Fruit fly (Drosophila melanogaster): ENCODE measurements around the gene CG7016.

- TF ChIP-seq Hnf4 (GFP tag; optimal IDR thresholded peaks at IDR 0.05) (no peak), Rel (GFP tag; optimal IDR thresholded peaks at IDR 0.05) (no peak), Rel (tag; optimal IDR thresholded peaks at IDR 0.05) (peak; percentile 52), brk (GFP tag; optimal IDR thresholded peaks at IDR 0.05) (no peak), usp (GFP tag; optimal IDR thresholded peaks at IDR 0.05) (no peak), Myc (optimal IDR thresholded peaks at IDR 0.05) (no peak), br (GFP tag; optimal IDR thresholded peaks at IDR 0.05) (no peak), dsf (GFP tag; optimal IDR thresholded peaks at IDR 0.05; ENCODE audit: borderline replicate concordance) (no peak), Vsx2 (GFP tag; optimal IDR thresholded peaks at IDR 0.05; ENCODE audit: partially characterized antibody) (no peak), tai (GFP tag; optimal IDR thresholded peaks at IDR 0.05) (no peak), lola (GFP tag; optimal IDR thresholded peaks at IDR 0.05) (no peak), HLH106 (tag; optimal IDR thresholded peaks at IDR 0.05) (no peak), Jra (GFP tag; optimal IDR thresholded peaks at IDR 0.05) (no peak)
Observed at dm6 chr3R:24845952-24846848, 16.5 kb upstream of the CG7016 start.
